Worm (Caenorhabditis elegans) whole organism, young adult: Measurements from ENCODE around the gene mccc-1.

Source experiments
- B0019.2 ChIP-seq: fragments of 200-800 bp; sonication (Bioruptor generic); conservative IDR thresholded peaks from 2 replicates; pipeline ENCODE4 v1.3.6; 2022; ENCODE audit warnings: missing genetic modification reagents, missing genetic modification characterization, missing compliant biosample characterization
- aptf-3 ChIP-seq: fragments of 200-800 bp; sonication (Bioruptor generic); IDR thresholded peaks from 2 replicates; pipeline ENCODE4 v1.3.6; 2022; ENCODE audit warnings: missing genetic modification characterization, missing compliant biosample characterization
- let-607 ChIP-seq, 2 experiments: fragments of 200-800 bp in 1 of 2; sonication (Bioruptor generic) in 1 of 2; sonication (generic microtip) in 1 of 2; optimal IDR thresholded peaks; 2 replicates each; lab custom pipeline; 2016 to 2018; ENCODE audit warnings: mild to moderate bottlenecking in 2 of 2, missing compliant biosample characterization in 2 of 2, missing genetic modification characterization in 2 of 2, moderate library complexity in 2 of 2, missing genotype in 1 of 2
- lin-54 ChIP-seq: fragments of 200-800 bp; sonication (Bioruptor generic); optimal IDR thresholded peaks from 2 replicates; lab custom pipeline; 2018; ENCODE audit warnings: mild to moderate bottlenecking, missing genetic modification characterization, missing compliant biosample characterization
- tbp1 ChIP-seq: fragments of 200-800 bp; sonication (Bioruptor generic); optimal IDR thresholded peaks from 2 replicates; lab custom pipeline; 2018; ENCODE audit warnings: mild to moderate bottlenecking, missing genetic modification characterization, missing compliant biosample characterization
- xnd-1 ChIP-seq: sonication (generic microtip); optimal IDR thresholded peaks from 2 replicates; lab custom pipeline; 2016; ENCODE audit warnings: missing genotype, missing genetic modification reagents, missing genetic modification characterization, missing compliant biosample characterization

DNA sequence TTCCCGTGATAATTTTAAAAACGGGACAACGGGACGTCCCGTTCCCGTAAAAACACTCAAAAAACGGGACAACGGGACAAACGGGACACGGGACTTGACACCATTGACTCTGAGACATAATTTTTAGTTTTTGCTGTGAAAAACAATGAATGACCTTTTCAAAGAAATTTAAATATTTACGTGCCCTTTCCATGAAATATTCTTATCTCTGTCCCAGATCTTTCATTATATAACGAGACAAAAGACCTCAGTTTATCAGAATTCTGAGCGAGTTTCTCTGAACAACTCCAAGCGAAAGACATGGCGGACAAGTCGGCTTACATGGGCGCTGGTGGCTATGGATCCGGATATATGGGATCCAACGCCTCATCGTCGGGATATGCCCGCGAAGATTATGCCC, 40.6 kb upstream of the mccc-1 start, which contains the start of gene nspd-2:
- no peak for TF ChIP-seq aptf-3
- no peak for TF ChIP-seq lin-54
- no peak for TF ChIP-seq tbp1
- no peak for TF ChIP-seq B0019.2 (GFP tag; lab: Robert Waterston, UW)
- TF ChIP-seq xnd-1 (tag; lab: Kevin White, UChicago): no peak
- no peak for TF ChIP-seq let-607 (tag; optimal IDR thresholded peaks at IDR 0.05; lab: Kevin White, UChicago)
